Worm (Caenorhabditis elegans): ENCODE data around the gene ZK418.11.

Gene ZK418.11

ce11 chrIII:7101814-7102477, 1.9 kb downstream of the ZK418.11 start:
- no peak for TF ChIP-seq ama-1 (optimal IDR thresholded peaks at IDR 0.05)
- no peak for TF ChIP-seq tbx-37 (GFP tag; conservative IDR thresholded peaks at IDR 0.05)
- no peak for TF ChIP-seq scrt-1 (GFP tag; IDR thresholded peaks at IDR 0.05)
- TF ChIP-seq ets-7 (tag; optimal IDR thresholded peaks at IDR 0.05): no peak
- TF ChIP-seq ceh-13 (GFP tag; optimal IDR thresholded peaks at IDR 0.05): no peak
- TF ChIP-seq F13C5.2 (tag; optimal IDR thresholded peaks at IDR 0.05): no peak
- no peak for TF ChIP-seq sea-1 (GFP tag; conservative IDR thresholded peaks at IDR 0.05)
- no peak for TF ChIP-seq ceh-36 (tag; optimal IDR thresholded peaks at IDR 0.05)
- TF ChIP-seq B0310.2 (tag; optimal IDR thresholded peaks at IDR 0.05): no peak
- no peak for TF ChIP-seq pes-1 (GFP tag; IDR thresholded peaks at IDR 0.05)
- no peak for TF ChIP-seq hmg-4 (GFP tag; optimal IDR thresholded peaks at IDR 0.05)
- TF ChIP-seq hnd-1 (tag; optimal IDR thresholded peaks at IDR 0.05): no peak
- TF ChIP-seq tbx-11 (GFP tag; IDR thresholded peaks at IDR 0.05): no peak
- TF ChIP-seq tra-4 (tag; optimal IDR thresholded peaks at IDR 0.05): no peak
- no peak for TF ChIP-seq aly-1 (tag; optimal IDR thresholded peaks at IDR 0.05)
- TF ChIP-seq flt-1 (GFP tag; IDR thresholded peaks at IDR 0.05): no peak
- no peak for TF ChIP-seq hmbx-1 (tag; optimal IDR thresholded peaks at IDR 0.05)

- no peak for TF ChIP-seq tbx-37 (GFP tag; conservative IDR thresholded peaks at IDR 0.05)
- TF ChIP-seq ets-7 (tag; optimal IDR thresholded peaks at IDR 0.05): no peak
- TF ChIP-seq hmg-4 (GFP tag; optimal IDR thresholded peaks at IDR 0.05): no peak
- no peak for TF ChIP-seq aly-1 (tag; optimal IDR thresholded peaks at IDR 0.05)
- no peak for TF ChIP-seq F13C5.2 (tag; optimal IDR thresholded peaks at IDR 0.05)
- no peak for TF ChIP-seq ceh-13 (GFP tag; optimal IDR thresholded peaks at IDR 0.05)
- TF ChIP-seq B0310.2 (tag; optimal IDR thresholded peaks at IDR 0.05): no peak
- no peak for TF ChIP-seq pes-1 (GFP tag; IDR thresholded peaks at IDR 0.05)
- no peak for TF ChIP-seq flt-1 (GFP tag; IDR thresholded peaks at IDR 0.05)
- TF ChIP-seq tra-4 (tag; optimal IDR thresholded peaks at IDR 0.05): no peak
- no peak for TF ChIP-seq hnd-1 (tag; optimal IDR thresholded peaks at IDR 0.05)
- no peak for TF ChIP-seq ama-1 (optimal IDR thresholded peaks at IDR 0.05)
- TF ChIP-seq sea-1 (GFP tag; conservative IDR thresholded peaks at IDR 0.05): no peak
- TF ChIP-seq hmbx-1 (tag; optimal IDR thresholded peaks at IDR 0.05): no peak
Measured at ce11 chrIII:7103940-7104440, 3.9 kb downstream of the ZK418.11 start, which contains the start of gene cpg-2. Gene cpg-2, minus strand, starts transcription at chrIII:7103990.

DNA sequence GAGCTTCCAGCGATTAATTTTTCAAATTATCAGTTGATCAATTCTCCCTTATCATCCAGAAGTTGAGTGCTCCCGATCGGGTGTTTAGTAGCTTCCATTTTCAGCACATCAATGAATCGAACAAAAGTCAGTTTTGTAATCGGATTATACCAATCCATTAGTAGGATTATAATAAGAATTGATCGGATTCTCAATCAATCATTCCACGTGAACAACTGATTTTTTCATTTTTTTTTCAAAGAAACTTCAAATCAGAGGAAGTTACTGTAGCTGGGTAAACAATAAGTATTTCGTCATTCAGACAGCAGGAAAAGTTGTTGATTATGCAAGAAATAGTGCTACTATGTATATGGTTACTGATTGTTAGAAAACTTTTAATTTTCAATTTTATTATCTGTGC, 6.8 kb downstream of the ZK418.11 start:
- TF ChIP-seq flt-1 (GFP tag; IDR thresholded peaks at IDR 0.05) (no peak), scrt-1 (GFP tag; IDR thresholded peaks at IDR 0.05) (no peak), ama-1 (optimal IDR thresholded peaks at IDR 0.05) (no peak), hmbx-1 (tag; optimal IDR thresholded peaks at IDR 0.05) (no peak), ets-7 (tag; optimal IDR thresholded peaks at IDR 0.05) (no peak), aly-1 (tag; optimal IDR thresholded peaks at IDR 0.05) (no peak), tbx-37 (GFP tag; conservative IDR thresholded peaks at IDR 0.05) (no peak), hnd-1 (tag; optimal IDR thresholded peaks at IDR 0.05) (no peak), ceh-13 (GFP tag; optimal IDR thresholded peaks at IDR 0.05) (no peak)

DNA sequence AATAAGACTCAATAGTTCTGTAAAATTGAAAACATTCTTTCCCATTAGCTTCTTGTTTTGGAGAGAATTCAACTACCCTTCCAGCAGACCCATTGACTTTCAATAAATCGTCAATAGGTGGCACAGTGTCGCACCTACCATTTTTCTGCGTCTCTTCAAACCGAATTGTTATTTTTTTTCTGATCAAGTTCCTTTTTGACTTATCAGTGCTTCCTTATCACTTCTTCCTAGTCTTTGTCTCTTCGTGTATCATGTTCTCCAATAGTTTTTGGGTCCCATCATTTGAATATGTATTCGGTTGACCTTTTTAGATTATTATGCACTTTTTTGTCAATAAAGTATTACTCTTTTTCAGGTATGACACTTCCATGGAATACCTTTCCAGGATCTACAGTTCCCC, 7.9 kb downstream of the ZK418.11 start, which contains the start of gene odd-1:
odd-1 (plus strand) TSS at position 349 of the 400 bp plus-strand sequence.
- TF ChIP-seq hnd-1 (tag; optimal IDR thresholded peaks at IDR 0.05) (no peak), hmbx-1 (tag; optimal IDR thresholded peaks at IDR 0.05) (no peak), tbx-37 (GFP tag; conservative IDR thresholded peaks at IDR 0.05) (no peak), sea-1 (GFP tag; conservative IDR thresholded peaks at IDR 0.05) (no peak), tra-4 (tag; optimal IDR thresholded peaks at IDR 0.05) (no peak), ama-1 (optimal IDR thresholded peaks at IDR 0.05) (no peak), ets-7 (tag; optimal IDR thresholded peaks at IDR 0.05) (no peak), aly-1 (tag; optimal IDR thresholded peaks at IDR 0.05) (no peak), B0310.2 (tag; optimal IDR thresholded peaks at IDR 0.05) (no peak)

- TF ChIP-seq B0310.2 (tag; optimal IDR thresholded peaks at IDR 0.05): no peak
- TF ChIP-seq hnd-1 (tag; optimal IDR thresholded peaks at IDR 0.05): no peak
- TF ChIP-seq pes-1 (GFP tag; IDR thresholded peaks at IDR 0.05): no peak
- no peak for TF ChIP-seq ets-7 (tag; optimal IDR thresholded peaks at IDR 0.05)
- TF ChIP-seq ceh-13 (GFP tag; optimal IDR thresholded peaks at IDR 0.05): no peak
- no peak for TF ChIP-seq aly-1 (tag; optimal IDR thresholded peaks at IDR 0.05)
- TF ChIP-seq tbx-11 (GFP tag; IDR thresholded peaks at IDR 0.05): no peak
- TF ChIP-seq tra-4 (tag; optimal IDR thresholded peaks at IDR 0.05): no peak
- no peak for TF ChIP-seq ceh-36 (tag; optimal IDR thresholded peaks at IDR 0.05)
- no peak for TF ChIP-seq hmg-4 (GFP tag; optimal IDR thresholded peaks at IDR 0.05)
- no peak for TF ChIP-seq F13C5.2 (tag; optimal IDR thresholded peaks at IDR 0.05)
- no peak for TF ChIP-seq scrt-1 (GFP tag; IDR thresholded peaks at IDR 0.05)
- TF ChIP-seq sea-1 (GFP tag; conservative IDR thresholded peaks at IDR 0.05): no peak
- TF ChIP-seq tbx-37 (GFP tag; conservative IDR thresholded peaks at IDR 0.05): no peak
- TF ChIP-seq ama-1 (optimal IDR thresholded peaks at IDR 0.05): no peak
- no peak for TF ChIP-seq hmbx-1 (tag; optimal IDR thresholded peaks at IDR 0.05)
- TF ChIP-seq flt-1 (GFP tag; IDR thresholded peaks at IDR 0.05): no peak
Measured at ce11 chrIII:7111793-7112192, 11.7 kb downstream of the ZK418.11 start, which contains the start of gene B0280.7. Gene B0280.7, minus strand, starts transcription at chrIII:7111893.

DNA sequence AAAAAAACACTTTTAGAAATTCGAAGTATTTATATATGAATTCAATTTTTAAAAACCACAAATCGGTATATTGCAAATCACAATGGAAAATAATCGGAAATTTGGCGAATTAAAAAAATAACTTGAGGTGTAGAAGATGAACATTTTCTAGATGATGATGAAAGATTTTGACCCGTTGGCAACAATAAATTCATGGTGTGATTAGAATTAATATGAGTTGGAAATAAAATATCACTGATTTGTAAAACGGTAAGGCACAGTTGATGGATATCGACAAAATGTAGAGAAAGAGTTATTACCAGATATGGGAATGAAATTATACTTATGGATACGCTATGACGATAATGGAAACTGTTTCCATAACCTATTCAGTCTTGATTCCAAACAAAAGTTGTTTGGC, 12.2 kb downstream of the ZK418.11 start:
- no peak for TF ChIP-seq hmbx-1 (tag; optimal IDR thresholded peaks at IDR 0.05)
- no peak for TF ChIP-seq pes-1 (GFP tag; IDR thresholded peaks at IDR 0.05)
- no peak for TF ChIP-seq ceh-36 (tag; optimal IDR thresholded peaks at IDR 0.05)
- TF ChIP-seq hmg-4 (GFP tag; optimal IDR thresholded peaks at IDR 0.05): no peak
- TF ChIP-seq ets-7 (tag; optimal IDR thresholded peaks at IDR 0.05): no peak
- no peak for TF ChIP-seq tra-4 (tag; optimal IDR thresholded peaks at IDR 0.05)
- TF ChIP-seq flt-1 (GFP tag; IDR thresholded peaks at IDR 0.05): no peak
- TF ChIP-seq B0310.2 (tag; optimal IDR thresholded peaks at IDR 0.05): no peak
- TF ChIP-seq aly-1 (tag; optimal IDR thresholded peaks at IDR 0.05): no peak
- TF ChIP-seq ama-1 (optimal IDR thresholded peaks at IDR 0.05): no peak

DNA sequence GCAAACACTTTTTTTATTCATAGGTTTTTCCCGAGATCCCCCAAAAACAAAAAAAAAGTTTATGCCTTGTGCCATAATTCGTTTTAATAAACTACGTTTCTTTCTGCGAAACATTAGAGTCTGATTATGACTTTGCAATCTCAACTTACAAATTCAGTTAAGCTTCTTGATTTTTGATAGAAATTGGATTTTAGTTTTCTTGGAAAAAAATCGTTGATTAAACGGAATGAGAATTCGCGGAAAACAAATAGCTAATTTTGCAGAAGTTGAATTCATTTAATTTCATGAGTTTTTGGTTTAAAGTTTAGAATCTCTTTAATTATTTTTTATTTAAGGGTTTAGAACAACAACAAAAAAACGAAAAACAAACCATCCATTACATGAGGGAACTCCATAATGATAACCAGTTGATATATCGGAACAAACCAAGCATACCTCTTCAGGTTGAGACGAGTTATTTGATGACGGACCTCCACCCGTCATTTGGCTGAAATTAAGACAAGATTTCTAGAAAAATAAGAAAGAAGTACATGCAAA, 14.9 kb downstream of the ZK418.11 start, which contains the start of gene nhr-10:
nhr-10 (minus strand) TSS at position 487 of the 537 bp plus-strand sequence.
- no peak for TF ChIP-seq ets-7 (tag; optimal IDR thresholded peaks at IDR 0.05)
- no peak for TF ChIP-seq ama-1 (optimal IDR thresholded peaks at IDR 0.05)
- TF ChIP-seq scrt-1 (GFP tag; IDR thresholded peaks at IDR 0.05): no peak
- no peak for TF ChIP-seq hmg-4 (GFP tag; optimal IDR thresholded peaks at IDR 0.05)
- no peak for TF ChIP-seq flt-1 (GFP tag; IDR thresholded peaks at IDR 0.05)
- TF ChIP-seq hmbx-1 (tag; optimal IDR thresholded peaks at IDR 0.05): no peak
- TF ChIP-seq tbx-11 (GFP tag; IDR thresholded peaks at IDR 0.05): no peak
- no peak for TF ChIP-seq F13C5.2 (tag; optimal IDR thresholded peaks at IDR 0.05)
- TF ChIP-seq tra-4 (tag; optimal IDR thresholded peaks at IDR 0.05): no peak
